Worm (Caenorhabditis elegans) whole organism, L3 larva: ENCODE results near the gene swt-5.

Experiments used
- R02D3.7 ChIP-seq: fragments of 150-350 bp; optimal IDR thresholded peaks from 2 replicates; lab custom pipeline; 2014; ENCODE audit warnings: missing biosample characterization, missing genetic modification characterization
- aly-2 ChIP-seq: fragments of 150-350 bp; optimal IDR thresholded peaks from 2 replicates; lab custom pipeline; 2014; ENCODE audit warnings: missing biosample characterization, missing genetic modification characterization
- ceh-16 ChIP-seq: sonication (generic microtip); optimal IDR thresholded peaks from 2 replicates; lab custom pipeline; 2017; ENCODE audit warnings: missing biosample characterization, missing genetic modification characterization
- ceh-82 ChIP-seq: fragments of 150-350 bp; optimal IDR thresholded peaks from 2 replicates; lab custom pipeline; 2014; ENCODE audit warnings: missing biosample characterization, missing genetic modification characterization
- ceh-9 ChIP-seq: sonication (generic microtip); optimal IDR thresholded peaks from 2 replicates; lab custom pipeline; 2018; ENCODE audit warnings: missing biosample characterization, missing genetic modification characterization
- daf-12 ChIP-seq: fragments of 150-350 bp; optimal IDR thresholded peaks from 2 replicates; lab custom pipeline; 2014; ENCODE audit warnings: missing biosample characterization, missing genetic modification reagents, missing genetic modification characterization
- egl-27 ChIP-seq: sonication (generic microtip); optimal IDR thresholded peaks from 4 replicates; lab custom pipeline; 2017; ENCODE audit warnings: missing biosample characterization, missing genetic modification reagents, missing genetic modification characterization
- egl-5 ChIP-seq: fragments of 150-350 bp; optimal IDR thresholded peaks from 2 replicates; lab custom pipeline; 2017; ENCODE audit warnings: missing biosample characterization, missing genetic modification reagents, missing genetic modification characterization, inconsistent platforms
- elt-2 ChIP-seq: sonication (generic microtip); optimal IDR thresholded peaks from 2 replicates; lab custom pipeline; 2016; ENCODE audit warnings: missing genetic modification reagents, mild to moderate bottlenecking, missing genetic modification characterization, missing compliant biosample characterization
- elt-3 ChIP-seq, 3 experiments: fragments of 150-350 bp in 1 of 3; sonication (generic microtip) in 2 of 3; optimal IDR thresholded peaks; 2 replicates in 2 of 3; 4 replicates in 1 of 3; lab custom pipeline; 2014 to 2017; ENCODE audit warnings: missing biosample characterization in 3 of 3, missing genetic modification characterization in 3 of 3
- eor-1 ChIP-seq, 2 experiments: fragments of 150-350 bp; optimal IDR thresholded peaks; 2 replicates each; lab custom pipeline; 2014 to 2018; ENCODE audit warnings: missing biosample characterization in 2 of 2, missing genetic modification characterization in 2 of 2
- fkh-10 ChIP-seq: sonication (generic microtip); optimal IDR thresholded peaks from 2 replicates; lab custom pipeline; 2017; ENCODE audit warnings: missing biosample characterization, missing genetic modification reagents, missing genetic modification characterization
- fkh-2 ChIP-seq: fragments of 150-350 bp; optimal IDR thresholded peaks from 2 replicates; lab custom pipeline; 2014; ENCODE audit warnings: missing biosample characterization, missing genetic modification reagents, missing genetic modification characterization
- fos-1 ChIP-seq: fragments of 150-350 bp; optimal IDR thresholded peaks from 2 replicates; lab custom pipeline; 2014; ENCODE audit warnings: missing biosample characterization, missing genetic modification characterization
- jun-1 ChIP-seq: fragments of 150-350 bp; optimal IDR thresholded peaks from 2 replicates; lab custom pipeline; 2014; ENCODE audit warnings: missing biosample characterization, missing genetic modification reagents, missing genetic modification characterization
- lin-15B ChIP-seq: fragments of 150-350 bp; optimal IDR thresholded peaks from 2 replicates; lab custom pipeline; 2014; ENCODE audit warnings: missing biosample characterization, missing genetic modification characterization
- lin-39 ChIP-seq: fragments of 150-350 bp; optimal IDR thresholded peaks from 2 replicates; lab custom pipeline; 2018; ENCODE audit warnings: missing biosample characterization, missing genetic modification reagents, missing genetic modification characterization
- lsy-12 ChIP-seq: sonication (generic microtip); optimal IDR thresholded peaks from 2 replicates; lab custom pipeline; 2016; ENCODE audit warnings: mild to moderate bottlenecking, missing genetic modification characterization, missing compliant biosample characterization
- mdl-1 ChIP-seq: fragments of 150-350 bp; optimal IDR thresholded peaks from 2 replicates; lab custom pipeline; 2014; ENCODE audit warnings: missing biosample characterization, missing genetic modification characterization
- mml-1 ChIP-seq: fragments of 150-350 bp; sonication (generic microtip); optimal IDR thresholded peaks from 3 replicates; lab custom pipeline; 2014; ENCODE audit warnings: missing biosample characterization, missing genetic modification characterization
- nfya-1 ChIP-seq: sonication (generic microtip); optimal IDR thresholded peaks from 2 replicates; lab custom pipeline; 2017; ENCODE audit warnings: missing genetic modification characterization, mild to moderate bottlenecking, missing compliant biosample characterization, antibody characterized with exemption, moderate library complexity; ENCODE audit not compliant: insufficient read depth
- nhr-11 ChIP-seq: fragments of 150-350 bp; optimal IDR thresholded peaks from 2 replicates; lab custom pipeline; 2014; ENCODE audit warnings: missing biosample characterization, missing genetic modification characterization
- nhr-12 ChIP-seq: fragments of 150-350 bp; optimal IDR thresholded peaks from 2 replicates; lab custom pipeline; 2014; ENCODE audit warnings: missing biosample characterization, missing genetic modification characterization
- nhr-23 ChIP-seq: fragments of 150-350 bp; optimal IDR thresholded peaks from 2 replicates; lab custom pipeline; 2014; ENCODE audit warnings: missing biosample characterization, missing genetic modification reagents, missing genetic modification characterization
- nhr-237 ChIP-seq: fragments of 150-350 bp; optimal IDR thresholded peaks from 2 replicates; lab custom pipeline; 2014; ENCODE audit warnings: missing biosample characterization, missing genetic modification characterization
- nhr-25 ChIP-seq: sonication (generic microtip); optimal IDR thresholded peaks from 2 replicates; lab custom pipeline; 2017; ENCODE audit warnings: missing biosample characterization, missing genetic modification characterization
- nhr-28 ChIP-seq: fragments of 150-350 bp; optimal IDR thresholded peaks from 2 replicates; lab custom pipeline; 2014; ENCODE audit warnings: missing biosample characterization, missing genetic modification characterization
- nhr-77 ChIP-seq: fragments of 150-350 bp; optimal IDR thresholded peaks from 2 replicates; lab custom pipeline; 2014; ENCODE audit warnings: missing biosample characterization, missing genetic modification characterization
- pha-4 ChIP-seq: fragments of 150-350 bp; optimal IDR thresholded peaks from 2 replicates; lab custom pipeline; 2014; ENCODE audit warnings: missing biosample characterization, missing genetic modification reagents, missing genetic modification characterization
- sea-2 ChIP-seq: fragments of 150-350 bp; sonication (generic microtip); optimal IDR thresholded peaks from 4 replicates; lab custom pipeline; 2014; ENCODE audit warnings: missing biosample characterization, missing genetic modification reagents, missing genetic modification characterization
- skn-1 ChIP-seq: fragments of 150-350 bp; optimal IDR thresholded peaks from 2 replicates; lab custom pipeline; 2014; ENCODE audit warnings: missing biosample characterization, missing genetic modification characterization
- tbx-2 ChIP-seq: sonication (generic microtip); optimal IDR thresholded peaks from 2 replicates; lab custom pipeline; 2016; ENCODE audit warnings: mild to moderate bottlenecking, missing genetic modification characterization, missing compliant biosample characterization
- unc-39 ChIP-seq: sonication (generic microtip); optimal IDR thresholded peaks from 4 replicates; lab custom pipeline; 2017; ENCODE audit warnings: missing biosample characterization, missing genetic modification characterization
- zag-1 ChIP-seq: fragments of 150-350 bp; optimal IDR thresholded peaks from 2 replicates; lab custom pipeline; 2014; ENCODE audit warnings: missing biosample characterization, missing genetic modification characterization
- ztf-4 ChIP-seq: fragments of 150-350 bp; optimal IDR thresholded peaks from 2 replicates; lab custom pipeline; 2014; ENCODE audit warnings: missing biosample characterization, missing genetic modification characterization

swt-5 gene

ce11 chrV:9462605-9463004, 38.6 kb upstream of the swt-5 start, which contains the start of gene F07D3.3:
Gene F07D3.3 (minus strand): TSS chrV:9462705.
- TF ChIP-seq nhr-23 (tag; lab: Kevin White, UChicago) (no peak), nhr-11 (tag; lab: Kevin White, UChicago) (no peak), daf-12 (tag; lab: Kevin White, UChicago) (no peak), egl-5 (no peak), sea-2 (GFP tag; lab: Kevin White, UChicago) (no peak)

ce11 chrV:9465529-9465928, 35.7 kb upstream of the swt-5 start:
- no peak for TF ChIP-seq ztf-4 (tag; lab: Kevin White, UChicago)
- no peak for TF ChIP-seq egl-27 (tag; lab: Kevin White, UChicago)
- no peak for TF ChIP-seq nhr-77
- no peak for TF ChIP-seq R02D3.7 (tag; lab: Kevin White, UChicago)
- no peak for TF ChIP-seq lin-39 (tag; lab: Kevin White, UChicago)
- TF ChIP-seq eor-1 (tag; optimal IDR thresholded peaks at IDR 0.05; lab: Kevin White, UChicago), result no peak
- TF ChIP-seq ceh-16 (tag; lab: Kevin White, UChicago), result no peak
- no peak for TF ChIP-seq ceh-82 (tag; lab: Kevin White, UChicago)
- TF ChIP-seq lsy-12 (tag; lab: Kevin White, UChicago), result no peak
- TF ChIP-seq lin-15B, result no peak
- TF ChIP-seq fkh-2 (tag; lab: Kevin White, UChicago), result no peak
- no peak for TF ChIP-seq tbx-2 (tag; lab: Kevin White, UChicago)
- TF ChIP-seq skn-1 (tag; lab: Kevin White, UChicago), result no peak
- no peak for TF ChIP-seq mml-1 (tag; lab: Kevin White, UChicago)
- no peak for TF ChIP-seq nhr-25 (tag; lab: Kevin White, UChicago)
- TF ChIP-seq pha-4 (tag; lab: Kevin White, UChicago), result no peak
- TF ChIP-seq jun-1 (tag; lab: Kevin White, UChicago), result no peak
- no peak for TF ChIP-seq zag-1 (tag; lab: Kevin White, UChicago)
- no peak for TF ChIP-seq fos-1 (tag; lab: Kevin White, UChicago)
- no peak for TF ChIP-seq aly-2 (tag; lab: Kevin White, UChicago)

ce11 chrV:9471675-9472074, 29.5 kb upstream of the swt-5 start, which contains the start of gene flp-6:
Gene flp-6 (plus strand): TSS chrV:9471975.
- TF ChIP-seq lsy-12 (tag; lab: Kevin White, UChicago) (no peak), fkh-10 (GFP tag; lab: Kevin White, UChicago) (no peak), ztf-4 (tag; lab: Kevin White, UChicago) (no peak)

- TF ChIP-seq jun-1 (tag; lab: Kevin White, UChicago), result no peak
- TF ChIP-seq elt-2 (tag; lab: Kevin White, UChicago), result no peak
- no peak for TF ChIP-seq tbx-2 (tag; lab: Kevin White, UChicago)
- no peak for TF ChIP-seq mml-1 (tag; lab: Kevin White, UChicago)
- TF ChIP-seq daf-12 (tag; lab: Kevin White, UChicago), result no peak
- TF ChIP-seq ceh-9, result no peak
- no peak for TF ChIP-seq nfya-1 (tag; lab: Kevin White, UChicago)
- TF ChIP-seq elt-3 (tag; optimal IDR thresholded peaks at IDR 0.05; lab: Kevin White, UChicago), result no peak
- TF ChIP-seq egl-27 (tag; lab: Kevin White, UChicago), result no peak
- TF ChIP-seq zag-1 (tag; lab: Kevin White, UChicago), result no peak
These were observed 27.3 kb upstream of the swt-5 start for ce11 chrV:9473924-9474323.

ce11 chrV:9477863-9478262, 23.3 kb upstream of the swt-5 start, which contains the start of gene nas-3:
Gene nas-3 (plus strand): TSS chrV:9478163.
- no peak for TF ChIP-seq mdl-1
- no peak for TF ChIP-seq nfya-1 (tag; lab: Kevin White, UChicago)
- no peak for TF ChIP-seq zag-1 (tag; lab: Kevin White, UChicago)
- no peak for TF ChIP-seq sea-2 (GFP tag; lab: Kevin White, UChicago)
- no peak for TF ChIP-seq lin-39 (tag; lab: Kevin White, UChicago)
- no peak for TF ChIP-seq nhr-28 (tag; lab: Kevin White, UChicago)
- TF ChIP-seq ztf-4 (tag; lab: Kevin White, UChicago), result no peak
- TF ChIP-seq nhr-12 (tag; lab: Kevin White, UChicago), result no peak
- no peak for TF ChIP-seq nhr-11 (tag; lab: Kevin White, UChicago)
- TF ChIP-seq elt-3 (tag; optimal IDR thresholded peaks at IDR 0.05; lab: Kevin White, UChicago), result no peak
- no peak for TF ChIP-seq lin-15B
- no peak for TF ChIP-seq unc-39 (tag; lab: Kevin White, UChicago)
- TF ChIP-seq eor-1 (tag; optimal IDR thresholded peaks at IDR 0.05; lab: Kevin White, UChicago), result no peak
- no peak for TF ChIP-seq ceh-9
- no peak for TF ChIP-seq ceh-82 (tag; lab: Kevin White, UChicago)
- TF ChIP-seq nhr-237 (tag; lab: Kevin White, UChicago), result no peak
